Fruit fly (Drosophila melanogaster) whole organism, embryonic: ENCODE results near the gene Cbp20.

Source experiments
- Asciz ChIP-seq: fragments of 200-800 bp; sonication (Bioruptor generic); optimal IDR thresholded peaks from 2 replicates; lab custom pipeline; 2017; ENCODE audit warnings: missing biosample characterization, mild to moderate bottlenecking, missing genetic modification characterization, missing genetic modification reagents
- Blimp-1 ChIP-seq: fragments of 200-800 bp; sonication (Bioruptor generic); optimal IDR thresholded peaks from 3 replicates; lab custom pipeline; 2018; ENCODE audit warnings: missing biosample characterization, missing genetic modification characterization, mild to moderate bottlenecking, moderate library complexity, missing genetic modification reagents
- CG10274 ChIP-seq: fragments of 200-800 bp; sonication (Bioruptor generic); optimal IDR thresholded peaks from 3 replicates; lab custom pipeline; 2017; ENCODE audit warnings: missing biosample characterization, mild to moderate bottlenecking, missing genetic modification characterization
- CG10565 ChIP-seq: fragments of 200-800 bp; sonication (Bioruptor generic); optimal IDR thresholded peaks from 3 replicates; lab custom pipeline; 2016; ENCODE audit warnings: missing biosample characterization, mild to moderate bottlenecking, missing genetic modification characterization
- CG11456 ChIP-seq: fragments of 200-800 bp; sonication (Bioruptor generic); IDR thresholded peaks from 3 replicates; pipeline ENCODE4 v1.3.6; 2022; ENCODE audit warnings: missing biosample characterization, missing genetic modification characterization
- CG11695 ChIP-seq: fragments of 200-800 bp; sonication (Bioruptor generic); IDR thresholded peaks from 3 replicates; pipeline ENCODE4 v1.3.6; 2022; ENCODE audit warnings: missing biosample characterization, missing genetic modification characterization
- CG12942 ChIP-seq: fragments of 200-800 bp; sonication (Bioruptor generic); optimal IDR thresholded peaks from 3 replicates; lab custom pipeline; 2016; ENCODE audit warnings: missing biosample characterization, missing genetic modification characterization
- CG15514 ChIP-seq: fragments of 200-800 bp; sonication (Bioruptor generic); optimal IDR thresholded peaks from 3 replicates; lab custom pipeline; 2017; ENCODE audit warnings: missing biosample characterization, missing genetic modification characterization, mild to moderate bottlenecking, moderate library complexity, missing genetic modification reagents
- CG17361 ChIP-seq: fragments of 200-800 bp; sonication (Bioruptor generic); IDR thresholded peaks from 3 replicates; pipeline ENCODE4 v1.3.6; 2022; ENCODE audit warnings: missing biosample characterization, missing genetic modification characterization
- CG2875 ChIP-seq: fragments of 200-800 bp; sonication (Bioruptor generic); optimal IDR thresholded peaks from 2 replicates; lab custom pipeline; 2017; ENCODE audit warnings: missing biosample characterization, mild to moderate bottlenecking, missing genetic modification characterization, missing genetic modification reagents
- CG31224 ChIP-seq: fragments of 200-800 bp; sonication (Bioruptor generic); IDR thresholded peaks from 2 replicates; pipeline ENCODE4 v1.3.6; 2022; ENCODE audit warnings: missing biosample characterization, missing genetic modification characterization
- CG31388 ChIP-seq: fragments of 200-800 bp; sonication (Bioruptor generic); optimal IDR thresholded peaks from 2 replicates; lab custom pipeline; 2016; ENCODE audit warnings: missing biosample characterization, missing genetic modification characterization
- CG32767 ChIP-seq: fragments of 200-800 bp; sonication (Bioruptor generic); IDR thresholded peaks from 2 replicates; pipeline ENCODE4 v1.3.6; 2022; ENCODE audit warnings: missing biosample characterization, missing genetic modification characterization
- CG34422 ChIP-seq: fragments of 200-800 bp; sonication (Bioruptor generic); IDR thresholded peaks from 3 replicates; pipeline ENCODE4 v1.3.6; 2022; ENCODE audit warnings: missing biosample characterization, missing genetic modification characterization
- CG4424 ChIP-seq: fragments of 200-800 bp; sonication (Bioruptor generic); optimal IDR thresholded peaks from 3 replicates; lab custom pipeline; 2016; ENCODE audit warnings: missing biosample characterization, missing genetic modification characterization
- CG4730 ChIP-seq: fragments of 200-800 bp; sonication (Bioruptor generic); IDR thresholded peaks from 2 replicates; pipeline ENCODE4 v1.3.6; 2022; ENCODE audit warnings: missing biosample characterization, missing genetic modification characterization
- CG7786 ChIP-seq: fragments of 200-800 bp; sonication (Bioruptor generic); optimal IDR thresholded peaks from 2 replicates; lab custom pipeline; 2016; ENCODE audit warnings: missing biosample characterization, missing genetic modification characterization
- CG8944 ChIP-seq: fragments of 200-800 bp; sonication (Bioruptor generic); optimal IDR thresholded peaks from 3 replicates; lab custom pipeline; 2016; ENCODE audit warnings: missing biosample characterization, missing genetic modification characterization
- CG9215 ChIP-seq: fragments of 200-800 bp; sonication (Bioruptor generic); IDR thresholded peaks from 2 replicates; pipeline ENCODE4 v1.3.6; 2022; ENCODE audit warnings: missing biosample characterization, missing genetic modification characterization
- HHEX ChIP-seq: fragments of 200-800 bp; sonication (Bioruptor generic); optimal IDR thresholded peaks from 3 replicates; lab custom pipeline; 2017; ENCODE audit warnings: missing biosample characterization, mild to moderate bottlenecking, missing genetic modification characterization, missing genetic modification reagents
- HLH4C ChIP-seq: fragments of 200-800 bp; sonication (Bioruptor generic); IDR thresholded peaks from 3 replicates; pipeline ENCODE4 v1.3.6; 2022; ENCODE audit warnings: missing biosample characterization, missing genetic modification characterization; ENCODE audit not compliant: partially characterized antibody
- HmgD ChIP-seq: fragments of 200-800 bp; sonication (Bioruptor generic); optimal IDR thresholded peaks from 3 replicates; lab custom pipeline; 2016; ENCODE audit warnings: missing biosample characterization, missing genetic modification characterization
- Hr78 ChIP-seq, 2 experiments: fragments of 200-800 bp in 1 of 2; fragments of >200 bp in 1 of 2; sonication (Bioruptor generic) in 1 of 2; optimal IDR thresholded peaks; 2 replicates each; lab custom pipeline; 2017 to 2019; ENCODE audit warnings: missing biosample characterization in 2 of 2, missing genetic modification characterization in 2 of 2, mild to moderate bottlenecking in 1 of 2, moderate library complexity in 1 of 2
- MBD-R2 ChIP-seq: fragments of 200-800 bp; sonication (Bioruptor generic); IDR thresholded peaks from 2 replicates; pipeline ENCODE4 v1.3.6; 2022; ENCODE audit warnings: missing biosample characterization, missing genetic modification characterization
- Mes4 ChIP-seq: fragments of 200-800 bp; sonication (Bioruptor generic); optimal IDR thresholded peaks from 2 replicates; lab custom pipeline; 2016; ENCODE audit warnings: missing biosample characterization, missing genetic modification characterization
- Nf-YC ChIP-seq: fragments of 200-800 bp; optimal IDR thresholded peaks from 3 replicates; lab custom pipeline; 2019; ENCODE audit warnings: missing biosample characterization, mild to moderate bottlenecking, missing genetic modification characterization, moderate library complexity
- Ptx1 ChIP-seq: fragments of 200-800 bp; sonication (Bioruptor generic); IDR thresholded peaks from 2 replicates; pipeline ENCODE4 v1.3.6; 2022; ENCODE audit warnings: missing biosample characterization, missing genetic modification characterization
- Scr ChIP-seq: fragments of 200-800 bp; sonication (Bioruptor generic); IDR thresholded peaks from 2 replicates; pipeline ENCODE4 v1.3.6; 2022; ENCODE audit warnings: missing biosample characterization, missing genetic modification characterization; ENCODE audit not compliant: partially characterized antibody
- Trl ChIP-seq, 3 experiments: fragments of >200 bp in 2 of 3; fragments of 200-800 bp in 1 of 3; sonication (Bioruptor generic) in 1 of 3; optimal IDR thresholded peaks; 2 replicates in 1 of 3; 3 replicates in 2 of 3; lab custom pipeline; 2016 to 2017; ENCODE audit warnings: missing biosample characterization in 1 of 3, missing genetic modification characterization in 1 of 3
- abd-A ChIP-seq: fragments of 200-800 bp; sonication (Bioruptor generic); optimal IDR thresholded peaks from 3 replicates; lab custom pipeline; 2019; ENCODE audit warnings: missing biosample characterization, mild to moderate bottlenecking, missing genetic modification characterization, moderate library complexity
- aop ChIP-seq: fragments of 200-800 bp; sonication (Bioruptor generic); IDR thresholded peaks from 2 replicates; pipeline ENCODE4 v1.3.6; 2022; ENCODE audit warnings: missing biosample characterization, missing genetic modification characterization
- ase ChIP-seq: fragments of 200-800 bp; sonication (Bioruptor generic); IDR thresholded peaks from 3 replicates; pipeline ENCODE4 v1.3.6; 2022; ENCODE audit warnings: missing biosample characterization, missing genetic modification characterization
- ash1 ChIP-seq: fragments of 200-800 bp; sonication (Bioruptor generic); optimal IDR thresholded peaks from 2 replicates; lab custom pipeline; 2018; ENCODE audit warnings: missing biosample characterization, mild to moderate bottlenecking, missing genetic modification characterization
- cas ChIP-seq: fragments of 200-800 bp; sonication (Bioruptor generic); IDR thresholded peaks from 2 replicates; pipeline ENCODE4 v1.3.6; 2022; ENCODE audit warnings: missing biosample characterization, missing genetic modification characterization
- caup ChIP-seq: fragments of 200-800 bp; sonication (Bioruptor generic); optimal IDR thresholded peaks from 3 replicates; lab custom pipeline; 2017; ENCODE audit warnings: missing biosample characterization, mild to moderate bottlenecking, missing genetic modification characterization, moderate library complexity; ENCODE audit not compliant: severe bottlenecking
- dm ChIP-seq: fragments of 200-800 bp; sonication (Bioruptor generic); optimal IDR thresholded peaks from 3 replicates; lab custom pipeline; 2016; ENCODE audit warnings: missing biosample characterization, missing genetic modification characterization
- ham ChIP-seq: fragments of 200-800 bp; sonication (Bioruptor generic); IDR thresholded peaks from 2 replicates; pipeline ENCODE4 v1.3.6; 2022; ENCODE audit warnings: missing biosample characterization, missing genetic modification characterization
- hbn ChIP-seq: fragments of 200-800 bp; sonication (Bioruptor generic); IDR thresholded peaks from 2 replicates; pipeline ENCODE4 v1.3.6; 2022; ENCODE audit warnings: missing biosample characterization, missing genetic modification characterization; ENCODE audit not compliant: partially characterized antibody
- kay ChIP-seq: fragments of 200-800 bp; sonication (Bioruptor generic); optimal IDR thresholded peaks from 2 replicates; lab custom pipeline; 2016; ENCODE audit warnings: missing biosample characterization, missing genetic modification characterization
- ken ChIP-seq: fragments of 200-800 bp; sonication (Bioruptor generic); IDR thresholded peaks from 3 replicates; pipeline ENCODE4 v1.3.6; 2022; ENCODE audit warnings: missing biosample characterization, missing genetic modification characterization
- pita ChIP-seq: fragments of 200-800 bp; sonication (Bioruptor generic); optimal IDR thresholded peaks from 2 replicates; lab custom pipeline; 2017; ENCODE audit warnings: missing biosample characterization, mild to moderate bottlenecking, missing genetic modification characterization
- ro ChIP-seq: fragments of 200-800 bp; sonication (Bioruptor generic); IDR thresholded peaks from 2 replicates; pipeline ENCODE4 v1.3.6; 2022; ENCODE audit warnings: missing biosample characterization, missing genetic modification characterization
- run ChIP-seq: fragments of 200-800 bp; sonication (Bioruptor generic); optimal IDR thresholded peaks from 3 replicates; lab custom pipeline; 2018; ENCODE audit warnings: missing biosample characterization, mild to moderate bottlenecking, missing genetic modification characterization
- sens-2 ChIP-seq: fragments of 200-800 bp; sonication (Bioruptor generic); IDR thresholded peaks from 2 replicates; pipeline ENCODE4 v1.3.6; 2022; ENCODE audit warnings: missing biosample characterization, missing genetic modification characterization
- shn ChIP-seq: fragments of 200-800 bp; sonication (Bioruptor generic); optimal IDR thresholded peaks from 3 replicates; lab custom pipeline; 2016; ENCODE audit warnings: missing biosample characterization, missing genetic modification characterization
- slp2 ChIP-seq: fragments of 200-800 bp; sonication (Bioruptor generic); optimal IDR thresholded peaks from 2 replicates; lab custom pipeline; 2016; ENCODE audit warnings: missing biosample characterization, missing genetic modification characterization
- ssp ChIP-seq: fragments of 200-800 bp; sonication (Bioruptor generic); IDR thresholded peaks from 2 replicates; pipeline ENCODE4 v1.3.6; 2022; ENCODE audit warnings: missing biosample characterization, missing genetic modification characterization
- ttk ChIP-seq: fragments of 200-800 bp; sonication (Bioruptor generic); IDR thresholded peaks from 2 replicates; pipeline ENCODE4 v2.1.2; 2022; ENCODE audit warnings: missing biosample characterization, missing genetic modification characterization
- vfl ChIP-seq: fragments of 200-800 bp; sonication (Bioruptor generic); optimal IDR thresholded peaks from 2 replicates; lab custom pipeline; 2016; ENCODE audit warnings: missing biosample characterization, missing genetic modification characterization
- z ChIP-seq: fragments of 200-800 bp; sonication (Bioruptor generic); IDR thresholded peaks from 3 replicates; pipeline ENCODE4 v1.3.6; 2022; ENCODE audit warnings: missing biosample characterization, missing genetic modification characterization

Gene Cbp20

DNA sequence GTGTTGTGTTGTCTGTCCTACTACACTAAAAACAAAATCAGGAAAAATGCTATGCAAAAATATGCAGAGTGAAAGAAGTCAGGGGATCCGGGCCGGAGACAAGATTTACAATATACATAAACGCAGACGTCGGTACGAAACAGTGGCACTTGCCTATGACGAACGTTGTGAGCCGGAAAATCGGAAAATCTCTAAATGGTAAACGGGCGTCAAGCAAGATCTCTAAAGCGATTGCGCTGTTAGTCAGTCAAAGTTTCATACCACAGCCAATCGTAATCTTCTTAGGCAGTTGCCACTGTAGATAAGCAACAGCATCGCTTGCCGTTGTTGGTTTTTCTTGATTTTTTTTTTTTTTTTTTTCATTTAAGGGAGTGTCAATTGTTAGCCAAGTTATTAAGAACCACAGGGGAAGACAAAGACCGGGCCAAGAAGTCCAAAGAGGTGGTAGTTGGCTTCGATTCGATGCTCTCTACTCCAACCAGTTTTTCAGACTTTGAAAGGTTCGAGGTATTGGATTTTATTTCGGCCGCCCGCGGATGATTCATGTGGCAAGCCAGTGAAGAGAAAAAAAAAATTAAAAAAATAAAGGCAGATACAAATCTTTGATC lies 39.3 kb upstream of the Cbp20 start (continued):
- TF ChIP-seq sens-2 (GFP tag; lab: Robert Waterston, UW), result peak; percentile 85
- peak; percentile 69 for TF ChIP-seq shn (GFP tag; lab: Kevin White, UChicago)
- peak; percentile 80 for TF ChIP-seq CG8944 (GFP tag; lab: Kevin White, UChicago)
- TF ChIP-seq caup (GFP tag; lab: Kevin White, UChicago), result peak; percentile 56
- TF ChIP-seq abd-A, result peak; percentile 10
- no peak for TF ChIP-seq hbn
- peak; percentile 80 for TF ChIP-seq cas (GFP tag; lab: Robert Waterston, UW)
- no peak for TF ChIP-seq Trl (optimal IDR thresholded peaks at IDR 0.05; lab: Kevin White, UChicago)
- TF ChIP-seq Trl (GFP tag; optimal IDR thresholded peaks at IDR 0.05; lab: Kevin White, UChicago), result peak; percentile 93
- peak; percentile 64; the same call in 1 of the 2 replicates for TF ChIP-seq MBD-R2 (GFP tag; lab: Robert Waterston, UW)
- TF ChIP-seq z (GFP tag; lab: Robert Waterston, UW), result peak; percentile 60; the same call in 1 of the 3 replicates
- TF ChIP-seq Hr78 (GFP tag; optimal IDR thresholded peaks at IDR 0.05; lab: Kevin White, UChicago), result no peak
- TF ChIP-seq CG31388 (GFP tag; lab: Kevin White, UChicago), result peak; percentile 57
- TF ChIP-seq ttk (GFP tag; lab: Robert Waterston, UW), result peak; percentile 95
- TF ChIP-seq pita (GFP tag; lab: Kevin White, UChicago), result no peak
- peak; percentile 35 for TF ChIP-seq CG15514
- no peak for TF ChIP-seq run (tag; lab: Kevin White, UChicago)
- peak; percentile 88 for TF ChIP-seq CG17361 (GFP tag; lab: Robert Waterston, UW)
- no peak for TF ChIP-seq vfl
- TF ChIP-seq CG11456 (GFP tag; lab: Robert Waterston, UW), result peak; percentile 96
- peak; percentile 56 for TF ChIP-seq HHEX (GFP tag; lab: Kevin White, UChicago)
- no peak for TF ChIP-seq HLH4C (GFP tag; lab: Robert Waterston, UW)
- TF ChIP-seq CG10274 (GFP tag; lab: Kevin White, UChicago), result peak; percentile 68
- TF ChIP-seq kay (GFP tag; lab: Kevin White, UChicago), result peak; percentile 61
- peak; percentile 87 for TF ChIP-seq CG9215 (GFP tag; lab: Robert Waterston, UW)
- peak; percentile 88 for TF ChIP-seq ken (GFP tag; lab: Robert Waterston, UW)
- TF ChIP-seq CG11695, result peak; percentile 92
- peak; percentile 92 for TF ChIP-seq CG4730
- TF ChIP-seq CG31224 (GFP tag; lab: Robert Waterston, UW), result peak; percentile 86
- TF ChIP-seq CG10565 (GFP tag; lab: Kevin White, UChicago), result no peak
- peak; percentile 48 for TF ChIP-seq CG2875 (GFP tag; lab: Kevin White, UChicago)
- no peak for TF ChIP-seq ash1 (GFP tag; lab: Kevin White, UChicago)
- TF ChIP-seq Nf-YC (tag; lab: Kevin White, UChicago), result peak; percentile 78
- TF ChIP-seq CG4424 (GFP tag; lab: Kevin White, UChicago), result peak; percentile 88
- peak; percentile 59 for TF ChIP-seq dm (GFP tag; lab: Kevin White, UChicago)
- TF ChIP-seq ssp (GFP tag; lab: Robert Waterston, UW), result peak; percentile 87
- peak; percentile 68; the same call in 1 of the 2 replicates for TF ChIP-seq aop (GFP tag; lab: Robert Waterston, UW)
- peak; percentile 97 for TF ChIP-seq Ptx1 (GFP tag; lab: Robert Waterston, UW)
- TF ChIP-seq ham (GFP tag; lab: Robert Waterston, UW), result peak; percentile 56; the same call in 1 of the 2 replicates
- no peak for TF ChIP-seq Scr
- peak; percentile 90 for TF ChIP-seq ase
- peak; percentile 70 for TF ChIP-seq Blimp-1
- peak; percentile 76 for TF ChIP-seq CG32767
- peak; percentile 57 for TF ChIP-seq HmgD
- peak; percentile 68 for TF ChIP-seq CG12942 (GFP tag; lab: Kevin White, UChicago)
- no peak for TF ChIP-seq Asciz (GFP tag; lab: Kevin White, UChicago)
- peak; percentile 69 for TF ChIP-seq Mes4
- peak; percentile 70 for TF ChIP-seq ro (GFP tag; lab: Robert Waterston, UW)
- peak; percentile 93 for TF ChIP-seq CG34422 (GFP tag; lab: Robert Waterston, UW)
- TF ChIP-seq CG7786 (GFP tag; lab: Kevin White, UChicago), result peak; percentile 79
- peak; percentile 70 for TF ChIP-seq slp2 (GFP tag; lab: Kevin White, UChicago)
